Fruit fly (Drosophila melanogaster): ENCODE measurements around the gene CG1532.

The CG1532 gene

DNA sequence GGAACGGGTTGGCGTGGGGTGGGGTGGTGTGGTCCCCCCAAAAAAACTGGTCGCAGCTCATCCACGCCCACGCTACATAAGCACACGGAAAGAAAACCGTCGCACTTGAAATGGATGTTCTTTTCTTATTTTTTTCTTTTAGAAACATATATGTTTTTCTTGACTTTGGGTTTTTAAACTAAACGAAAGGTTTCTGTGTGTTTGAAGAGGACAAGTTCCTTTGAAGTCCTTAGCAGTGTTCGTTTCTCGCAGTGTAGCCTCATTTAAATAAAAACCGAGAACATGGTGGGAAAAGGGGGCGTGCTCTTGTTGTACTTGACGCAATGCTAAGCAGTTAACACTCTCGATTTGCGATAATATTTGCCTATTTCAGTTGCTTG lies 46.2 kb upstream of the CG1532 start (continued):
- TF ChIP-seq CG3032 (tag; optimal IDR thresholded peaks at IDR 0.05) (peak; percentile 33), CG7368 (GFP tag; optimal IDR thresholded peaks at IDR 0.05) (peak; percentile 29), eg (GFP tag; IDR thresholded peaks at IDR 0.05) (peak; percentile 87), CG9139 (GFP tag; optimal IDR thresholded peaks at IDR 0.05) (no peak), CG3919 (GFP tag; optimal IDR thresholded peaks at IDR 0.05) (peak; percentile 66), Ets96B (tag; optimal IDR thresholded peaks at IDR 0.05) (peak; percentile 47), CG15336 (GFP tag; IDR thresholded peaks at IDR 0.05) (peak; percentile 83), Ets21C (GFP tag; optimal IDR thresholded peaks at IDR 0.05) (peak; percentile 63), spab (GFP tag; optimal IDR thresholded peaks at IDR 0.05) (no peak), acj6 (GFP tag; optimal IDR thresholded peaks at IDR 0.05) (peak; percentile 62), OdsH (GFP tag; optimal IDR thresholded peaks at IDR 0.05) (peak; percentile 74), Met (GFP tag; optimal IDR thresholded peaks at IDR 0.05) (peak; percentile 78), achi (GFP tag; optimal IDR thresholded peaks at IDR 0.05) (peak; percentile 66), fd85E (GFP tag; optimal IDR thresholded peaks at IDR 0.05) (no peak), Lpt (GFP tag; optimal IDR thresholded peaks at IDR 0.05) (peak; percentile 76), pdm3 (GFP tag; optimal IDR thresholded peaks at IDR 0.05) (peak; percentile 68), salr (GFP tag; optimal IDR thresholded peaks at IDR 0.05) (peak; percentile 11 to 26), CG32006 (GFP tag; optimal IDR thresholded peaks at IDR 0.05) (peak; percentile 79)

DNA sequence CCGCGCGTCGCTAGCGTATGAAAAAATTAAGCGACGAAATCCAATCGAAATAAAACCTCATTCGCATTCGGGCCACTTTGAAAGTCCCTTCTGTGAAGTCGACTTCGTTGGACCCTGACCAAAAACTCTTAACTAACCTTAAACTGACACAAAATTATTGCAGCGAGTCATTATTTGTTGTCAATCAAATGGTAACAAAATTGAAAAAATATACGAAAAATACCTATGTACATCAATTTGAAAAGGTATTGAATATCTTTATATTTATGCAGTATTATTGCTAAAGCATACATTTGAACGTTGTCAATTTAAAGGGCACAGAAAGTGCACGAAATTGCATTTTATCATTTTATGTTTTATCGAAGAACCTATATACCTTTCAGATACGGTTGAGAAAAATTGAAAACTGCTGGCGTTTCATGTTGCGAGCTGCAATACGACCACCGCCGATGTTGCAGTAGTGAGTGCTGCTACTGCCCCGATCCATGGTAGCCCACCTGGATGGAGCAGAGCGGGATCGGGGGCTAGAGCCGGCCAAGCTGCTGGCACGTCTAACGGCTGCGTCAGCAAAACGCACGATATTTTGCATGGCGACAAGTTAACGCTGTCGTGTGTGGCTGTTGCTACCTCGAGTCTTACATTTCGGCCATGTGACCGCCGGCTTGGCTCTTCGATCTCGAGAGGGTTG lies 45.6 kb upstream of the CG1532 start:
- peak; percentile 32; the same call in 1 of the 3 replicates for TF ChIP-seq CG6163 (GFP tag; IDR thresholded peaks at IDR 0.05)
- no peak for TF ChIP-seq Blimp-1 (GFP tag; optimal IDR thresholded peaks at IDR 0.05)
- no peak for TF ChIP-seq spab (GFP tag; optimal IDR thresholded peaks at IDR 0.05)
- TF ChIP-seq Sox15 (GFP tag; optimal IDR thresholded peaks at IDR 0.05) = peak; percentile 17
- TF ChIP-seq CG31627 (GFP tag; optimal IDR thresholded peaks at IDR 0.05) = peak; percentile 55
- TF ChIP-seq Gug (GFP tag; IDR thresholded peaks at IDR 0.05) = 0 out of 2 replicates have a peak, but pooled peaks have one; percentile 21
- peak; percentile 29 for TF ChIP-seq net (GFP tag; optimal IDR thresholded peaks at IDR 0.05)
- peak; percentile 93 for TF ChIP-seq Eip78C (GFP tag)
- TF ChIP-seq vri (GFP tag; optimal IDR thresholded peaks at IDR 0.05) = no peak
- peak; percentile 36 for TF ChIP-seq Smox (GFP tag; optimal IDR thresholded peaks at IDR 0.05)
- peak; percentile 20 for TF ChIP-seq CG11762 (GFP tag; optimal IDR thresholded peaks at IDR 0.05; ENCODE audit: insufficient read depth)
- peak; percentile 89 for TF ChIP-seq CG32006 (GFP tag; optimal IDR thresholded peaks at IDR 0.05)
- TF ChIP-seq CG8119 (GFP tag; IDR thresholded peaks at IDR 0.05) = peak; percentile 73
- no peak for TF ChIP-seq dsx (GFP tag; optimal IDR thresholded peaks at IDR 0.05; ENCODE audit: poor library complexity, severe bottlenecking)
- TF ChIP-seq CG6854 (GFP tag; optimal IDR thresholded peaks at IDR 0.05) = no peak
- peak; percentile 9 for TF ChIP-seq Eip75B (GFP tag; optimal IDR thresholded peaks at IDR 0.05)
- no peak for TF ChIP-seq fd85E (GFP tag; optimal IDR thresholded peaks at IDR 0.05)
- peak; percentile 66 for TF ChIP-seq OdsH (GFP tag; optimal IDR thresholded peaks at IDR 0.05)
- TF ChIP-seq svp (GFP tag) = peak; percentile 65
- TF ChIP-seq Sox102F (GFP tag; optimal IDR thresholded peaks at IDR 0.05) = peak; percentile 57
- TF ChIP-seq CG7368 (GFP tag; optimal IDR thresholded peaks at IDR 0.05) = peak; percentile 8
- no peak for TF ChIP-seq fkh (GFP tag; optimal IDR thresholded peaks at IDR 0.05)
- no peak for TF ChIP-seq Eip93F (GFP tag; optimal IDR thresholded peaks at IDR 0.05)
- TF ChIP-seq CG15336 (GFP tag; IDR thresholded peaks at IDR 0.05) = peak; percentile 40; the same call in 1 of the 2 replicates
- peak; percentile 18 for TF ChIP-seq CG8319 (GFP tag; optimal IDR thresholded peaks at IDR 0.05)
- peak; percentile 23 for TF ChIP-seq Lpt (GFP tag; optimal IDR thresholded peaks at IDR 0.05)
- peak; percentile 47 for TF ChIP-seq CG6792 (GFP tag; optimal IDR thresholded peaks at IDR 0.05)
- TF ChIP-seq eg (GFP tag; IDR thresholded peaks at IDR 0.05) = peak; percentile 46; the same call in 1 of the 3 replicates
- peak; percentile 42 for TF ChIP-seq CG3032 (tag; optimal IDR thresholded peaks at IDR 0.05)
- peak; percentile 67 for TF ChIP-seq Hr39 (GFP tag; optimal IDR thresholded peaks at IDR 0.05)
- TF ChIP-seq Hr38 (GFP tag; optimal IDR thresholded peaks at IDR 0.05) = no peak
- TF ChIP-seq CG8632 (GFP tag; optimal IDR thresholded peaks at IDR 0.05) = peak; percentile 47
- TF ChIP-seq lz (GFP tag; optimal IDR thresholded peaks at IDR 0.05) = peak; percentile 63
- TF ChIP-seq CG11294 (GFP tag; IDR thresholded peaks at IDR 0.05) = no peak
- no peak for TF ChIP-seq CG1621 (tag; optimal IDR thresholded peaks at IDR 0.05)
- TF ChIP-seq CG10631 (GFP tag; optimal IDR thresholded peaks at IDR 0.05) = peak; percentile 42
- peak; percentile 62 for TF ChIP-seq achi (GFP tag; optimal IDR thresholded peaks at IDR 0.05)
- TF ChIP-seq fd59A (GFP tag; optimal IDR thresholded peaks at IDR 0.05) = peak; percentile 37
- TF ChIP-seq ss (GFP tag; optimal IDR thresholded peaks at IDR 0.05) = no peak
- TF ChIP-seq topi (GFP tag; optimal IDR thresholded peaks at IDR 0.05) = peak; percentile 47
- peak; percentile 53 for TF ChIP-seq Ets21C (GFP tag; optimal IDR thresholded peaks at IDR 0.05)
